Fruit fly (Drosophila melanogaster) whole organism, embryonic: Measurements from ENCODE around the gene CG13392.

Experiments
- Ada2b ChIP-seq: fragments of 200-800 bp; sonication (Bioruptor generic); IDR thresholded peaks from 2 replicates; pipeline ENCODE4 v1.3.6; 2022; ENCODE audit warnings: missing biosample characterization, missing genetic modification characterization
- BEAF-32 ChIP-seq: fragments of 200-800 bp; sonication (Bioruptor generic); optimal IDR thresholded peaks from 3 replicates; lab custom pipeline; 2017; ENCODE audit warnings: missing biosample characterization, missing genetic modification characterization, mild to moderate bottlenecking, moderate library complexity, missing genetic modification reagents
- CG10959 ChIP-seq: fragments of 200-800 bp; sonication (Bioruptor generic); IDR thresholded peaks from 2 replicates; pipeline ENCODE4 v1.3.6; 2022; ENCODE audit warnings: missing biosample characterization, missing genetic modification characterization
- CG10979 ChIP-seq: fragments of 200-800 bp; sonication (Bioruptor generic); optimal IDR thresholded peaks from 2 replicates; lab custom pipeline; 2018; ENCODE audit warnings: missing biosample characterization, mild to moderate bottlenecking, missing genetic modification characterization, moderate library complexity
- CG11695 ChIP-seq: fragments of 200-800 bp; sonication (Bioruptor generic); IDR thresholded peaks from 3 replicates; pipeline ENCODE4 v1.3.6; 2022; ENCODE audit warnings: missing biosample characterization, missing genetic modification characterization
- CG12219 ChIP-seq: fragments of 200-800 bp; sonication (Bioruptor generic); optimal IDR thresholded peaks from 3 replicates; lab custom pipeline; 2018; ENCODE audit warnings: missing biosample characterization, mild to moderate bottlenecking, missing genetic modification characterization
- CG14860 ChIP-seq: fragments of 200-800 bp; sonication (Bioruptor generic); IDR thresholded peaks from 3 replicates; pipeline ENCODE4 v1.3.6; 2022; ENCODE audit warnings: missing biosample characterization, missing genetic modification characterization; ENCODE audit not compliant: partially characterized antibody
- CG15514 ChIP-seq: fragments of 200-800 bp; sonication (Bioruptor generic); optimal IDR thresholded peaks from 3 replicates; lab custom pipeline; 2017; ENCODE audit warnings: missing biosample characterization, missing genetic modification characterization, mild to moderate bottlenecking, moderate library complexity, missing genetic modification reagents
- CG1647 ChIP-seq: fragments of 200-800 bp; sonication (Bioruptor generic); optimal IDR thresholded peaks from 3 replicates; lab custom pipeline; 2016; ENCODE audit warnings: missing biosample characterization, missing genetic modification characterization
- CG18262 ChIP-seq: fragments of 200-800 bp; optimal IDR thresholded peaks from 3 replicates; lab custom pipeline; 2019; ENCODE audit warnings: missing biosample characterization, mild to moderate bottlenecking, missing genetic modification characterization, moderate library complexity
- CG30431 ChIP-seq: fragments of 200-800 bp; sonication (Bioruptor generic); optimal IDR thresholded peaks from 2 replicates; lab custom pipeline; 2017; ENCODE audit warnings: missing biosample characterization, missing genetic modification characterization
- CG31441 ChIP-seq: fragments of 200-800 bp; sonication (Bioruptor generic); IDR thresholded peaks from 2 replicates; pipeline ENCODE4 v1.3.6; 2022; ENCODE audit warnings: missing biosample characterization, missing genetic modification characterization
- CG32772 ChIP-seq: fragments of 200-800 bp; sonication (Bioruptor generic); IDR thresholded peaks from 2 replicates; pipeline ENCODE4 v1.3.6; 2022; ENCODE audit warnings: missing biosample characterization, missing genetic modification characterization
- CG3281 ChIP-seq: fragments of 200-800 bp; sonication (Bioruptor generic); optimal IDR thresholded peaks from 3 replicates; lab custom pipeline; 2017; ENCODE audit warnings: missing biosample characterization, mild to moderate bottlenecking, missing genetic modification characterization
- CG3726 ChIP-seq: fragments of 200-800 bp; sonication (Bioruptor generic); IDR thresholded peaks from 3 replicates; pipeline ENCODE4, ENCODE4 v1.3.6; 2022; ENCODE audit warnings: missing biosample characterization, missing genetic modification characterization
- CG4360 ChIP-seq: fragments of 200-800 bp; sonication (Bioruptor generic); IDR thresholded peaks from 2 replicates; pipeline ENCODE4 v1.3.6; 2022; ENCODE audit warnings: missing biosample characterization, missing genetic modification characterization
- CG4617 ChIP-seq: fragments of 200-800 bp; sonication (Bioruptor generic); optimal IDR thresholded peaks from 3 replicates; lab custom pipeline; 2016; ENCODE audit warnings: missing biosample characterization, missing genetic modification characterization, borderline replicate concordance
- CG6175 ChIP-seq: fragments of 200-800 bp; sonication (Bioruptor generic); IDR thresholded peaks from 3 replicates; pipeline ENCODE4 v1.3.6; 2022; ENCODE audit warnings: missing biosample characterization, missing genetic modification characterization
- CG6272 ChIP-seq: fragments of 200-800 bp; sonication (Bioruptor generic); IDR thresholded peaks from 2 replicates; pipeline ENCODE4 v1.3.6; 2022; ENCODE audit warnings: missing biosample characterization, missing genetic modification characterization
- CG8281 ChIP-seq: fragments of 200-800 bp; sonication (Bioruptor generic); optimal IDR thresholded peaks from 2 replicates; lab custom pipeline; 2018; ENCODE audit warnings: missing biosample characterization, mild to moderate bottlenecking, missing genetic modification characterization, moderate library complexity
- CG8290 ChIP-seq, 3 experiments: fragments of 200-800 bp; sonication (Bioruptor generic); optimal IDR thresholded peaks; 2 replicates each; lab custom pipeline; 2016 to 2019; ENCODE audit warnings: missing biosample characterization in 3 of 3, missing genetic modification characterization in 3 of 3, mild to moderate bottlenecking in 2 of 3, moderate library complexity in 1 of 3
- CoRest ChIP-seq: fragments of 200-800 bp; sonication (Bioruptor generic); optimal IDR thresholded peaks from 3 replicates; lab custom pipeline; 2018; ENCODE audit warnings: missing biosample characterization, mild to moderate bottlenecking, missing genetic modification characterization, moderate library complexity
- E2f1 ChIP-seq: fragments of 200-800 bp; sonication (Bioruptor generic); IDR thresholded peaks from 2 replicates; pipeline ENCODE4 v1.3.6; 2022; ENCODE audit warnings: missing biosample characterization, missing genetic modification characterization
- Fer2 ChIP-seq: fragments of 200-800 bp; sonication (Bioruptor generic); optimal IDR thresholded peaks from 2 replicates; lab custom pipeline; 2018; ENCODE audit warnings: missing biosample characterization, mild to moderate bottlenecking, missing genetic modification characterization, moderate library complexity
- Gug ChIP-seq: fragments of 200-800 bp; sonication (Bioruptor generic); IDR thresholded peaks from 4 replicates; pipeline ENCODE4 v1.3.6; 2022; ENCODE audit warnings: missing biosample characterization, missing genetic modification characterization
- H2.0 ChIP-seq: fragments of 200-800 bp; sonication (Bioruptor generic); IDR thresholded peaks from 2 replicates; pipeline ENCODE4 v1.3.6; 2022; ENCODE audit warnings: missing biosample characterization, missing genetic modification characterization
- MESR4 ChIP-seq: fragments of 200-800 bp; sonication (Bioruptor generic); optimal IDR thresholded peaks from 2 replicates; lab custom pipeline; 2018; ENCODE audit warnings: missing biosample characterization, mild to moderate bottlenecking, missing genetic modification characterization, moderate library complexity
- Mes4 ChIP-seq: fragments of 200-800 bp; sonication (Bioruptor generic); optimal IDR thresholded peaks from 2 replicates; lab custom pipeline; 2016; ENCODE audit warnings: missing biosample characterization, missing genetic modification characterization
- Oli ChIP-seq: fragments of 200-800 bp; sonication (Bioruptor generic); optimal IDR thresholded peaks from 2 replicates; lab custom pipeline; 2018; ENCODE audit warnings: missing biosample characterization, mild to moderate bottlenecking, missing genetic modification characterization, moderate library complexity
- Ravus ChIP-seq: fragments of 200-800 bp; sonication (Bioruptor generic); IDR thresholded peaks from 2 replicates; pipeline ENCODE4 v1.3.6; 2022; ENCODE audit warnings: missing biosample characterization, missing genetic modification characterization
- Sox102F ChIP-seq: fragments of 200-800 bp; sonication (Bioruptor generic); optimal IDR thresholded peaks from 2 replicates; lab custom pipeline; 2018; ENCODE audit warnings: missing biosample characterization, mild to moderate bottlenecking, missing genetic modification characterization, moderate library complexity
- Ssrp ChIP-seq: fragments of 200-800 bp; sonication (Bioruptor generic); optimal IDR thresholded peaks from 2 replicates; lab custom pipeline; 2018; ENCODE audit warnings: missing biosample characterization, mild to moderate bottlenecking, missing genetic modification characterization, moderate library complexity
- TFAM ChIP-seq: fragments of 200-800 bp; sonication (Bioruptor generic); optimal IDR thresholded peaks from 2 replicates; lab custom pipeline; 2017; ENCODE audit warnings: missing biosample characterization, missing genetic modification characterization, inconsistent platforms
- ab ChIP-seq: fragments of 200-800 bp; sonication (Bioruptor generic); optimal IDR thresholded peaks from 2 replicates; lab custom pipeline; 2016; ENCODE audit warnings: missing biosample characterization, missing genetic modification characterization
- caup ChIP-seq: fragments of 200-800 bp; sonication (Bioruptor generic); optimal IDR thresholded peaks from 3 replicates; lab custom pipeline; 2017; ENCODE audit warnings: missing biosample characterization, mild to moderate bottlenecking, missing genetic modification characterization, moderate library complexity; ENCODE audit not compliant: severe bottlenecking
- crc ChIP-seq: fragments of 200-800 bp; sonication (Bioruptor generic); optimal IDR thresholded peaks from 2 replicates; lab custom pipeline; 2016; ENCODE audit warnings: missing biosample characterization, missing genetic modification characterization
- dan ChIP-seq: fragments of 200-800 bp; sonication (Bioruptor generic); IDR thresholded peaks from 2 replicates; pipeline ENCODE4 v1.3.6; 2022; ENCODE audit warnings: missing biosample characterization, missing genetic modification characterization
- gce ChIP-seq: fragments of 200-800 bp; sonication (Bioruptor generic); IDR thresholded peaks from 3 replicates; pipeline ENCODE4 v1.3.6; 2022; ENCODE audit warnings: missing biosample characterization, missing genetic modification characterization
- gcm2 ChIP-seq: fragments of 200-800 bp; sonication (Bioruptor generic); optimal IDR thresholded peaks from 2 replicates; lab custom pipeline; 2016; ENCODE audit warnings: missing biosample characterization, missing genetic modification characterization
- hb ChIP-seq: fragments of 200-800 bp; sonication (Bioruptor generic); IDR thresholded peaks from 3 replicates; pipeline ENCODE4 v1.3.6; 2022; ENCODE audit warnings: missing biosample characterization, missing genetic modification characterization; ENCODE audit not compliant: partially characterized antibody
- hth ChIP-seq: fragments of >200 bp; optimal IDR thresholded peaks from 2 replicates; lab custom pipeline; 2017; ENCODE audit warnings: inconsistent platforms
- lilli ChIP-seq: fragments of 200-800 bp; sonication (Bioruptor generic); optimal IDR thresholded peaks from 3 replicates; lab custom pipeline; 2016; ENCODE audit warnings: missing biosample characterization, missing genetic modification characterization
- nerfin-1 ChIP-seq: fragments of 200-800 bp; sonication (Bioruptor generic); optimal IDR thresholded peaks from 3 replicates; lab custom pipeline; 2019; ENCODE audit warnings: missing biosample characterization, mild to moderate bottlenecking, missing genetic modification characterization, moderate library complexity
- org-1 ChIP-seq: fragments of 200-800 bp; sonication (Bioruptor generic); optimal IDR thresholded peaks from 2 replicates; lab custom pipeline; 2017; ENCODE audit warnings: missing biosample characterization, missing genetic modification characterization
- prd ChIP-seq, 3 experiments: fragments of >200 bp in 2 of 3; fragments of 200-800 bp in 1 of 3; sonication (Bioruptor generic) in 1 of 3; optimal IDR thresholded peaks in 2 of 3; IDR thresholded peaks in 1 of 3; 2 replicates in 2 of 3; 3 replicates in 1 of 3; pipeline versions ENCODE4 v1.3.6 to Lab custom; 2017 to 2022; ENCODE audit warnings: missing biosample characterization in 1 of 3, missing genetic modification characterization in 1 of 3
- sens ChIP-seq: fragments of 200-800 bp; sonication (Bioruptor generic); peaks from one replicate; lab custom pipeline; 2016; ENCODE audit warnings: missing biosample characterization, missing genetic modification characterization
- zen ChIP-seq: fragments of 200-800 bp; sonication (Bioruptor generic); optimal IDR thresholded peaks from 3 replicates; lab custom pipeline; 2018; ENCODE audit warnings: missing biosample characterization, mild to moderate bottlenecking, missing genetic modification characterization, moderate library complexity
- zfh2 ChIP-seq: fragments of 200-800 bp; sonication (Bioruptor generic); optimal IDR thresholded peaks from 2 replicates; lab custom pipeline; 2016; ENCODE audit warnings: missing biosample characterization, missing genetic modification characterization

Gene CG13392

DNA sequence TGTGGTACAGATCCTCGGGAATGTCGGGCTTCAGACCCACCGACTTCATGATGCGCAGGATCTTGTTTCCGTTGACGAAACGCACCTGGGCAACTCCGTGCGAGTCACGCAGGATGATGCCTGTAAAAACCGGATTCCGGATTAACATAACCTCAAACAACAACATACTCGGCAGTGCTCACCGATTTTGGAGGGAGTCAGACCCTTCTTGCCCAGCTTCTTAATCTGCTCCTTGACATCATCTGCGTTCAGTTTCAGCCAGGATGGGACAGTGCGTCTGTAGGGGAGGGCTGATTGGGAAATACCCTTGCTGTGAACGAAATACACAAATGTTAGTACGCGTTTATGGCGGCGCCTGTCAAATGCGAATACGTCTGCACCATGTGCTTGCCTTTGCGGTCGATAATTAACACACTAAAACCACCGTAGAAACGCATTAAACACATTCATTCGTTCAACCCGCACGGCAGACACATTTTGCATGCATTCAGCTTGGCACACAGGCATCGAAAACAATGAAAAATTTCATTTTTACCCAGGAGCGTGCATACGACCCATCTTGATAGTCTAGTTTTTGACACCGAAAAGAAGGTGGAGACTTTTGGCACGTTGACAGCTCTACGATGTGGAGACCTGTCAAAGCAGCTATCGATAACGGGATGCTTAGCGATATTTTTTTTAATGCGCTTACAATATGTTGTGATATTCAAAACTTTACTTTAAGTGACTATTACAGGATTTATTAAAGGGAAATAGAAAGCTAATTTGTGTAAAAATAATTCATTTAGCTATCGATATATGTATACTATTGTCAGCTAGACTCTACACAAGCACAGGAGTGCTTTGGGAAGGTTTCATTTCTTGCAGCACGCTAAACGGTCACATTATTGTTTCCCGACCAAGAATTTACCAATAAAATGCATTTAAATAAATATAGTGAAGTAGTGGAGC lies 18.3 kb downstream of the CG13392 start, which contains the start of the genes RpS13 and CSN8 (continued):
- TF ChIP-seq H2.0 (no peak), Mes4 (peak; percentile 26), CG8281 (tag; lab: Kevin White, UChicago) (no peak), TFAM (no peak), CG1647 (GFP tag; lab: Kevin White, UChicago) (no peak), CG8290 (GFP tag; optimal IDR thresholded peaks at IDR 0.05; lab: Kevin White, UChicago) (no peak), CG8290 (tag; optimal IDR thresholded peaks at IDR 0.05; lab: Kevin White, UChicago) (peak in 1 of 2 experiments; percentile 36), Oli (tag; lab: Kevin White, UChicago) (no peak), CG11695 (GFP tag; lab: Robert Waterston, UW) (no peak), E2f1 (GFP tag; lab: Robert Waterston, UW) (no peak), CG3726 (GFP tag; lab: Robert Waterston, UW) (no peak), hth (lab: Kevin White, UChicago) (no peak), Fer2 (no peak), CG14860 (GFP tag; lab: Robert Waterston, UW) (peak; percentile 92), CoRest (tag; lab: Kevin White, UChicago) (peak; percentile 17), crc (GFP tag; lab: Kevin White, UChicago) (no peak), CG4617 (GFP tag; lab: Kevin White, UChicago) (peak; percentile 56), gce (GFP tag; lab: Robert Waterston, UW) (no peak), CG6175 (GFP tag; lab: Robert Waterston, UW) (no peak), zen (peak; percentile 36), CG4360 (GFP tag; lab: Robert Waterston, UW) (no peak), Sox102F (GFP tag; lab: Kevin White, UChicago) (no peak), org-1 (GFP tag; lab: Kevin White, UChicago) (no peak), MESR4 (GFP tag; lab: Kevin White, UChicago) (peak; percentile 97), CG6272 (GFP tag; lab: Robert Waterston, UW) (no peak), caup (no peak), Ravus (no peak), CG12219 (no peak), CG10979 (tag; lab: Kevin White, UChicago) (peak; percentile 20), Ssrp (no peak), dan (GFP tag; lab: Robert Waterston, UW) (no peak), lilli (GFP tag; lab: Kevin White, UChicago) (no peak), CG30431 (GFP tag; lab: Kevin White, UChicago) (no peak), CG3281 (GFP tag; lab: Kevin White, UChicago) (peak; percentile 55), ab (GFP tag; lab: Kevin White, UChicago) (no peak), prd (optimal IDR thresholded peaks at IDR 0.05; lab: Kevin White, UChicago) (no peak), prd (GFP tag; IDR thresholded peaks at IDR 0.05; lab: Robert Waterston, UW) (no peak), CG31441 (GFP tag; lab: Robert Waterston, UW) (peak; percentile 54; the same call in 1 of the 2 replicates), CG18262 (tag; lab: Kevin White, UChicago) (peak; percentile 38), gcm2 (GFP tag; lab: Kevin White, UChicago) (no peak), CG32772 (GFP tag; lab: Robert Waterston, UW) (no peak), CG10959 (GFP tag; lab: Robert Waterston, UW) (no peak), sens (peak; percentile 82), Ada2b (GFP tag; lab: Robert Waterston, UW) (no peak), nerfin-1 (peak; percentile 39), hb (GFP tag; lab: Robert Waterston, UW) (peak; percentile 94), CG15514 (GFP tag; lab: Kevin White, UChicago) (peak; percentile 60), zfh2 (GFP tag; lab: Kevin White, UChicago) (no peak), BEAF-32 (GFP tag; lab: Kevin White, UChicago) (peak; percentile 96), Gug (no peak)
